Fruit fly (Drosophila melanogaster) Kc167 (cell line): ENCODE measurements around the gene wds.

Experiments
- Myc ChIP-seq: fragments of >200 bp; optimal IDR thresholded peaks from 2 replicates; lab custom pipeline; 2017; ENCODE audit warnings: missing external identifiers
- Sin3A ChIP-seq: fragments of >200 bp; optimal IDR thresholded peaks from 2 replicates; lab custom pipeline; 2018; ENCODE audit warnings: missing external identifiers
- h ChIP-seq: fragments of >200 bp; optimal IDR thresholded peaks from 3 replicates; lab custom pipeline; 2018; ENCODE audit warnings: missing external identifiers
- insv ChIP-seq: fragments of >200 bp; optimal IDR thresholded peaks from 3 replicates; lab custom pipeline; 2018; ENCODE audit warnings: missing external identifiers
- psq ChIP-seq: fragments of >200 bp; optimal IDR thresholded peaks from 2 replicates; lab custom pipeline; 2017; ENCODE audit warnings: missing external identifiers
- ttk ChIP-seq: sonication (Bioruptor generic); optimal IDR thresholded peaks from 2 replicates; lab custom pipeline; 2017; ENCODE audit warnings: missing external identifiers

The wds gene

dm6 chrX:2636825-2637535 lies 51.2 kb downstream of the wds start:
- TF ChIP-seq psq (lab: Kevin White, UChicago), result no peak
- no peak for TF ChIP-seq ttk (lab: Kevin White, UChicago)
- no peak for TF ChIP-seq Sin3A (lab: Kevin White, UChicago)
- no peak for TF ChIP-seq h (lab: Kevin White, UChicago)
- no peak for TF ChIP-seq Myc (lab: Kevin White, UChicago)
- TF ChIP-seq insv (lab: Kevin White, UChicago), result no peak
